Worm (Caenorhabditis elegans) whole organism, young adult: ENCODE measurements around the gene csn-3.
"Not testable (repeated sequence)": the region's sequence is repeated elsewhere in the genome, so short reads cannot be mapped to it uniquely, and the experiment has no call there.

Experiments
- F57A8.1 ChIP-seq: fragments of 200-800 bp; sonication (Bioruptor generic); optimal IDR thresholded peaks from 2 replicates; lab custom pipeline; 2018; ENCODE audit warnings: mild to moderate bottlenecking, missing genetic modification characterization, moderate library complexity, missing compliant biosample characterization
- athp-1 ChIP-seq: sonication (generic microtip); optimal IDR thresholded peaks from 2 replicates; lab custom pipeline; 2017; ENCODE audit warnings: mild to moderate bottlenecking, missing genetic modification characterization, missing compliant biosample characterization
- bed-2 ChIP-seq: fragments of 200-800 bp; sonication (Bioruptor generic); IDR thresholded peaks from 2 replicates; pipeline ENCODE4 v1.3.6; 2022; ENCODE audit warnings: missing genetic modification reagents, missing genetic modification characterization, missing compliant biosample characterization
- cebp-1 ChIP-seq, 2 experiments: fragments of 200-800 bp in 1 of 2; sonication (Bioruptor generic) in 1 of 2; sonication (generic microtip) in 1 of 2; IDR thresholded peaks in 1 of 2; optimal IDR thresholded peaks in 1 of 2; 2 replicates each; pipeline versions ENCODE4 v1.3.6 to Lab custom; 2017 to 2022; ENCODE audit warnings: missing compliant biosample characterization in 2 of 2, missing genetic modification characterization in 2 of 2, mild to moderate bottlenecking in 1 of 2, missing genetic modification reagents in 1 of 2, moderate library complexity in 1 of 2
- lin-35 ChIP-seq, 3 experiments: fragments of 150-350 bp in 2 of 3; sonication (generic microtip) in 1 of 3; optimal IDR thresholded peaks; 2 replicates each; lab custom pipeline; 2014 to 2018; ENCODE audit warnings: missing biosample characterization in 3 of 3, missing genetic modification characterization in 3 of 3, missing genetic modification reagents in 3 of 3
- lin-54 ChIP-seq: fragments of 200-800 bp; sonication (Bioruptor generic); optimal IDR thresholded peaks from 2 replicates; lab custom pipeline; 2018; ENCODE audit warnings: mild to moderate bottlenecking, missing genetic modification characterization, missing compliant biosample characterization
- lsl-1 ChIP-seq: fragments of 200-800 bp; sonication (Bioruptor generic); optimal IDR thresholded peaks from 2 replicates; lab custom pipeline; 2018; ENCODE audit warnings: mild to moderate bottlenecking, missing genetic modification characterization, moderate library complexity, missing compliant biosample characterization
- madf-6 ChIP-seq: fragments of 200-800 bp; sonication (Bioruptor generic); IDR thresholded peaks from 2 replicates; pipeline ENCODE4 v1.3.6; 2022; ENCODE audit warnings: missing genetic modification reagents, missing genetic modification characterization, missing compliant biosample characterization
- mxl-1 ChIP-seq: sonication (generic microtip); optimal IDR thresholded peaks from 2 replicates; lab custom pipeline; 2016; ENCODE audit warnings: missing genetic modification characterization, missing compliant biosample characterization
- pha-4 ChIP-seq: fragments of 150-350 bp; sonication (generic microtip); optimal IDR thresholded peaks from 2 replicates; lab custom pipeline; 2014; ENCODE audit warnings: missing biosample characterization, missing genetic modification reagents, missing genetic modification characterization
- sea-2 ChIP-seq: fragments of 200-800 bp; sonication (Bioruptor generic); IDR thresholded peaks from 2 replicates; pipeline ENCODE4 v1.3.6; 2022; ENCODE audit warnings: missing genetic modification characterization, missing compliant biosample characterization
- unc-62 ChIP-seq: fragments of 150-350 bp; optimal IDR thresholded peaks from 2 replicates; lab custom pipeline; 2014; ENCODE audit warnings: missing biosample characterization, missing genetic modification reagents, missing genetic modification characterization

- not testable (repeated sequence) for TF ChIP-seq cebp-1 (GFP tag; IDR thresholded peaks at IDR 0.05; lab: Robert Waterston, UW); cebp-1 (tag; optimal IDR thresholded peaks at IDR 0.05; lab: Kevin White, UChicago); bed-2 (GFP tag; lab: Robert Waterston, UW); F57A8.1 (GFP tag; lab: Kevin White, UChicago); lin-54 (GFP tag; lab: Kevin White, UChicago); unc-62 (GFP tag; lab: Kevin White, UChicago); lsl-1 (GFP tag; lab: Kevin White, UChicago); pha-4 (tag; lab: Kevin White, UChicago); mxl-1 (tag; lab: Kevin White, UChicago); athp-1 (tag; lab: Kevin White, UChicago); madf-6 (GFP tag; lab: Robert Waterston, UW); sea-2 (GFP tag; lab: Robert Waterston, UW); lin-35 (GFP tag; optimal IDR thresholded peaks at IDR 0.05; lab: Kevin White, UChicago)
Observed at ce11 chrIV:215723-216122, 21.2 kb downstream of the csn-3 start.
